Fruit fly (Drosophila melanogaster): ENCODE results near the gene cass.

cass gene

dm6 chr2L:17455823-17456222 lies 21.9 kb downstream of the cass start, which contains the start of gene SPH93:
Gene SPH93, minus strand, starts transcription at chr2L:17455923.
- TF ChIP-seq rgr (GFP tag; optimal IDR thresholded peaks at IDR 0.05) = no peak
- no peak for TF ChIP-seq Rel (GFP tag; optimal IDR thresholded peaks at IDR 0.05)
- peak; percentile 89 for TF ChIP-seq Rel (tag; optimal IDR thresholded peaks at IDR 0.05)

- TF ChIP-seq GATAd (GFP tag; optimal IDR thresholded peaks at IDR 0.05) (no peak), Rel (GFP tag; optimal IDR thresholded peaks at IDR 0.05) (no peak), Rel (tag; optimal IDR thresholded peaks at IDR 0.05) (no peak), Dfd (GFP tag; optimal IDR thresholded peaks at IDR 0.05) (no peak), woc (GFP tag; optimal IDR thresholded peaks at IDR 0.05) (no peak), dmrt93B (GFP tag; optimal IDR thresholded peaks at IDR 0.05) (no peak), CG9705 (GFP tag; optimal IDR thresholded peaks at IDR 0.05) (no peak), Abd-B (GFP tag; optimal IDR thresholded peaks at IDR 0.05) (no peak), psq (GFP tag; optimal IDR thresholded peaks at IDR 0.05) (no peak), Mio (GFP tag; optimal IDR thresholded peaks at IDR 0.05) (no peak), OdsH (GFP tag; optimal IDR thresholded peaks at IDR 0.05) (no peak), N (GFP tag; optimal IDR thresholded peaks at IDR 0.05) (no peak), sage (GFP tag; optimal IDR thresholded peaks at IDR 0.05) (no peak), Hr83 (GFP tag; optimal IDR thresholded peaks at IDR 0.05; ENCODE audit: poor library complexity, severe bottlenecking) (no peak), dl (GFP tag; optimal IDR thresholded peaks at IDR 0.05; ENCODE audit: insufficient read depth in 1 of 2, partially characterized antibody in 2 of 2) (no peak), usp (GFP tag; optimal IDR thresholded peaks at IDR 0.05) (no peak), h (GFP tag; optimal IDR thresholded peaks at IDR 0.05) (no peak)
These were observed 25.1 kb downstream of the cass start, which contains the start of gene CG5050 for dm6 chr2L:17452624-17453023. Gene CG5050, plus strand, starts transcription at chr2L:17452924.

DNA sequence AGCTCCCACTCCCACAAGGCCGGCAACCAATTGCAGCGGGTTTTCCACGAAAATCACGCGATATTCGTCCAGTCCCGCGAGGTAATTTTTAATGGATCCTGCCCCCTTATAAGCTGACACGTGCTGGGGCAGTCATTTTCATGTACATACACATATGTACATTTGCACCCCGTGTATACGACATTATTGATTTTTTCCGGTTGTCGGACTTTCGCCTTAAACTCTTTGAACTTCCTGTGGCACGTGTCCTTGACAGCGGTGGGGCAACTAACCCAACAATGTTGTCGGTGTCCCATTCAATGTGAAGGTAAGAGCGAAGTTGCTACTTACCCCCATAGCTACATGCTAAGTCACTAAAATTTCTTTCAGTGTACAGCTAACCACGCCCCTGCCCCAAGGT lies 25.6 kb downstream of the cass start:
- TF ChIP-seq pan (optimal IDR thresholded peaks at IDR 0.05) (no peak), CG32264 (GFP tag; optimal IDR thresholded peaks at IDR 0.05) (no peak), Hr78 (GFP tag; optimal IDR thresholded peaks at IDR 0.05) (no peak), Abd-B (GFP tag; optimal IDR thresholded peaks at IDR 0.05) (no peak), brk (GFP tag; optimal IDR thresholded peaks at IDR 0.05) (no peak), ey (GFP tag; optimal IDR thresholded peaks at IDR 0.05) (no peak), Rel (GFP tag; optimal IDR thresholded peaks at IDR 0.05) (no peak), Rel (tag; optimal IDR thresholded peaks at IDR 0.05) (no peak), psq (GFP tag; optimal IDR thresholded peaks at IDR 0.05) (no peak), Vsx2 (GFP tag; optimal IDR thresholded peaks at IDR 0.05; ENCODE audit: partially characterized antibody) (no peak), jim (GFP tag; optimal IDR thresholded peaks at IDR 0.05) (no peak), Mio (GFP tag; optimal IDR thresholded peaks at IDR 0.05) (no peak), sage (GFP tag; optimal IDR thresholded peaks at IDR 0.05) (no peak), dl (GFP tag; optimal IDR thresholded peaks at IDR 0.05; ENCODE audit: insufficient read depth in 1 of 2, partially characterized antibody in 2 of 2) (no peak)

- TF ChIP-seq dmrt93B (GFP tag; optimal IDR thresholded peaks at IDR 0.05) = peak; percentile 20
- TF ChIP-seq Dfd (GFP tag; optimal IDR thresholded peaks at IDR 0.05) = no peak
- TF ChIP-seq Mio (GFP tag; optimal IDR thresholded peaks at IDR 0.05) = no peak
- no peak for TF ChIP-seq dsf (GFP tag; optimal IDR thresholded peaks at IDR 0.05; ENCODE audit: borderline replicate concordance)
- TF ChIP-seq rgr (GFP tag; optimal IDR thresholded peaks at IDR 0.05) = peak; percentile 86
- TF ChIP-seq h (GFP tag; optimal IDR thresholded peaks at IDR 0.05) = peak; percentile 82
- TF ChIP-seq jim (GFP tag; optimal IDR thresholded peaks at IDR 0.05) = no peak
- TF ChIP-seq dl (GFP tag; optimal IDR thresholded peaks at IDR 0.05; ENCODE audit: insufficient read depth in 1 of 2, partially characterized antibody in 2 of 2) = peak in 1 of 2 experiments; percentile 63
- peak; percentile 27 for TF ChIP-seq CG32264 (GFP tag; optimal IDR thresholded peaks at IDR 0.05)
- peak; percentile 47 for TF ChIP-seq woc (GFP tag; optimal IDR thresholded peaks at IDR 0.05)
- TF ChIP-seq br (GFP tag; optimal IDR thresholded peaks at IDR 0.05) = peak; percentile 64
- TF ChIP-seq GATAd (GFP tag; optimal IDR thresholded peaks at IDR 0.05) = no peak
- peak; percentile 8 for TF ChIP-seq tai (GFP tag; optimal IDR thresholded peaks at IDR 0.05)
- peak; percentile 72 for TF ChIP-seq HLH106 (tag; optimal IDR thresholded peaks at IDR 0.05)
- TF ChIP-seq pan (optimal IDR thresholded peaks at IDR 0.05) = no peak
- no peak for TF ChIP-seq N (GFP tag; optimal IDR thresholded peaks at IDR 0.05)
- TF ChIP-seq Hr78 (GFP tag; optimal IDR thresholded peaks at IDR 0.05) = no peak
- peak; percentile 71 for TF ChIP-seq Jra (GFP tag; optimal IDR thresholded peaks at IDR 0.05)
- TF ChIP-seq Hr83 (GFP tag; optimal IDR thresholded peaks at IDR 0.05; ENCODE audit: poor library complexity, severe bottlenecking) = no peak
- peak; percentile 7 for TF ChIP-seq sv (GFP tag; optimal IDR thresholded peaks at IDR 0.05)
- TF ChIP-seq Rel (GFP tag; optimal IDR thresholded peaks at IDR 0.05) = no peak
- no peak for TF ChIP-seq Rel (tag; optimal IDR thresholded peaks at IDR 0.05)
- TF ChIP-seq fru (GFP tag; optimal IDR thresholded peaks at IDR 0.05) = peak; percentile 79
- no peak for TF ChIP-seq usp (GFP tag; optimal IDR thresholded peaks at IDR 0.05)
- no peak for TF ChIP-seq lola (GFP tag; optimal IDR thresholded peaks at IDR 0.05)
- TF ChIP-seq brk (GFP tag; optimal IDR thresholded peaks at IDR 0.05) = peak; percentile 3
- no peak for TF ChIP-seq sage (GFP tag; optimal IDR thresholded peaks at IDR 0.05)
- TF ChIP-seq foxo (GFP tag; optimal IDR thresholded peaks at IDR 0.05) = peak in 1 of 2 experiments; percentile 83
- TF ChIP-seq CrebA (GFP tag; optimal IDR thresholded peaks at IDR 0.05; ENCODE audit: borderline replicate concordance) = no peak
- TF ChIP-seq Abd-B (GFP tag; optimal IDR thresholded peaks at IDR 0.05) = no peak
- TF ChIP-seq psq (GFP tag; optimal IDR thresholded peaks at IDR 0.05) = peak; percentile 65
- TF ChIP-seq ey (GFP tag; optimal IDR thresholded peaks at IDR 0.05) = peak; percentile 77
- TF ChIP-seq Sp1 (GFP tag; optimal IDR thresholded peaks at IDR 0.05) = peak; percentile 75
- TF ChIP-seq OdsH (GFP tag; optimal IDR thresholded peaks at IDR 0.05) = peak; percentile 78
- no peak for TF ChIP-seq Myc (optimal IDR thresholded peaks at IDR 0.05)
- peak; percentile 73 for TF ChIP-seq Hnf4 (GFP tag; optimal IDR thresholded peaks at IDR 0.05)
These were observed 26.9 kb downstream of the cass start for dm6 chr2L:17450505-17451415.
